Worm (Caenorhabditis elegans): Measurements from ENCODE around the gene srsx-11.

Gene srsx-11

DNA sequence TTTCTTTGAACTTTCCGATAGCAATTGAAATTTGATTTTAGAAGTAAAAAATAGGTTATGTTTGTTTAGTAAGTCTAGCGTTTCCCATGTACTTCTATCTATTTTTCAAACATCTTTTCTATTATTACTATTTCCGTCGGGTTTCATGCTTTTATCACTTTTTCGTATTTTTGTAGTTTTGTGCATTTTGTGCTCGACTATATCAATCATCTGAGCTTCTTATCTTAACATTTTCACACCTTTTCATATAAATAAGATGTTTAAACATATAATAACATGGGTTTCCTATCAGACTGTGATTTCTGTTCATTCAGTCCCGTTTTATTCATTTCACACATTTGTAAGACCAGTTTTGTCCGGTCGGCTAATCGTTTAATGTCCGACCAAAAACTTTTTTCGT is 39.1 kb upstream of the srsx-11 start:
- TF ChIP-seq elt-1 (tag; optimal IDR thresholded peaks at IDR 0.05) (no peak), fos-1 (tag; optimal IDR thresholded peaks at IDR 0.05) (peak; percentile 38), Y55F3AM.14 (GFP tag; optimal IDR thresholded peaks at IDR 0.05) (peak; percentile 42), ceh-16 (tag; optimal IDR thresholded peaks at IDR 0.05) (no peak), sma-9 (GFP tag; optimal IDR thresholded peaks at IDR 0.05) (peak; percentile 55), sma-9 (tag; optimal IDR thresholded peaks at IDR 0.05) (no peak), ZK546.5 (tag; optimal IDR thresholded peaks at IDR 0.05) (no peak)

ce11 chrV:5016728-5017127 is 37.8 kb upstream of the srsx-11 start:
- TF ChIP-seq R02D3.7 (tag; optimal IDR thresholded peaks at IDR 0.05) (no peak), nhr-77 (tag; optimal IDR thresholded peaks at IDR 0.05) (no peak)

ce11 chrV:5012193-5012853 is 33.4 kb upstream of the srsx-11 start, which contains the start of gene srr-6:
TSS of gene srr-6 (plus strand) at chrV:5012803.
- TF ChIP-seq lin-13 (GFP tag; optimal IDR thresholded peaks at IDR 0.05) (no peak), fos-1 (tag; optimal IDR thresholded peaks at IDR 0.05) (peak; percentile 71)

DNA sequence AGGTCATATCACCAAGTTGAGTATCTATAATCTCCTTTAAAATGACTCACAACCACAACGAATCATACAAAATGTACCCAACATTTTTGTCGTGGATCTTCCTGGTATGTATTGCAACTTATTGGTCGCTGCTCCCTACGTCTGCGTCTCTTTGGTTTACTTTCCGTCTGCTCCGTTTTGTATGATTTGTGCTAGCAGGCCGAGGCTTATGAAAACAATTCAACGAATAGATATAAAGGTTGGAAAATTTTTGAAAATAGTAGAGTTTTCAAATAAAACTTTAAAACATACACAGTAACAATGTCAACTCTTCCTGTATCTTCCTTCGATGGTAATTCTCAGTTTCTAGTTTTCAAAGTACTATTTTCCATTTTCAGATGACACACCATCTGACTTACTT is 22.4 kb upstream of the srsx-11 start, which contains the start of gene srr-8:
TSS of gene srr-8 (plus strand) at position 301 of the 400 bp plus-strand sequence.
- no peak for TF ChIP-seq zag-1 (tag; optimal IDR thresholded peaks at IDR 0.05)
- no peak for TF ChIP-seq ztf-1 (GFP tag; conservative IDR thresholded peaks at IDR 0.05)
- no peak for TF ChIP-seq sma-9 (GFP tag; optimal IDR thresholded peaks at IDR 0.05)
- no peak for TF ChIP-seq sma-9 (tag; optimal IDR thresholded peaks at IDR 0.05)
- no peak for TF ChIP-seq unc-39 (tag; optimal IDR thresholded peaks at IDR 0.05)
- TF ChIP-seq sma-3 (GFP tag; optimal IDR thresholded peaks at IDR 0.05), result no peak
- no peak for TF ChIP-seq unc-55 (GFP tag; optimal IDR thresholded peaks at IDR 0.05)
- no peak for TF ChIP-seq mab-5 (tag; optimal IDR thresholded peaks at IDR 0.05)
- no peak for TF ChIP-seq egl-27 (tag; optimal IDR thresholded peaks at IDR 0.05)
- no peak for TF ChIP-seq blmp-1 (tag; optimal IDR thresholded peaks at IDR 0.05; ENCODE audit: insufficient read depth)
- TF ChIP-seq nhr-129 (tag; optimal IDR thresholded peaks at IDR 0.05), result no peak
- no peak for TF ChIP-seq lin-11 (tag; optimal IDR thresholded peaks at IDR 0.05)

ce11 chrV:5000406-5000805 is 21.4 kb upstream of the srsx-11 start, which contains the start of gene ugt-7:
TSS of gene ugt-7 (minus strand) at chrV:5000566.
- no peak for TF ChIP-seq aly-2 (tag; optimal IDR thresholded peaks at IDR 0.05)
- TF ChIP-seq ztf-1 (GFP tag; conservative IDR thresholded peaks at IDR 0.05), result no peak
- TF ChIP-seq fos-1 (tag; optimal IDR thresholded peaks at IDR 0.05), result peak; percentile 66

- no peak for TF ChIP-seq egl-27 (tag; optimal IDR thresholded peaks at IDR 0.05)
- TF ChIP-seq nhr-23 (tag; optimal IDR thresholded peaks at IDR 0.05), result no peak
- no peak for TF ChIP-seq ztf-4 (tag; optimal IDR thresholded peaks at IDR 0.05)
- no peak for TF ChIP-seq lin-13 (GFP tag; optimal IDR thresholded peaks at IDR 0.05)
- TF ChIP-seq lsy-2 (tag; optimal IDR thresholded peaks at IDR 0.05), result no peak
- no peak for TF ChIP-seq sma-3 (GFP tag; optimal IDR thresholded peaks at IDR 0.05)
- no peak for TF ChIP-seq fos-1 (tag; optimal IDR thresholded peaks at IDR 0.05)
- TF ChIP-seq blmp-1 (tag; optimal IDR thresholded peaks at IDR 0.05; ENCODE audit: insufficient read depth), result no peak
- TF ChIP-seq F13H6.1 (tag; optimal IDR thresholded peaks at IDR 0.05), result no peak
- TF ChIP-seq ceh-16 (tag; optimal IDR thresholded peaks at IDR 0.05), result no peak
- no peak for TF ChIP-seq elt-3 (tag; optimal IDR thresholded peaks at IDR 0.05)
- TF ChIP-seq skn-1 (tag; optimal IDR thresholded peaks at IDR 0.05), result no peak
Measured at ce11 chrV:4995155-4995554, 16.2 kb upstream of the srsx-11 start, which contains the start of gene ncx-9. TSS of gene ncx-9 (minus strand) at chrV:4995255.

DNA sequence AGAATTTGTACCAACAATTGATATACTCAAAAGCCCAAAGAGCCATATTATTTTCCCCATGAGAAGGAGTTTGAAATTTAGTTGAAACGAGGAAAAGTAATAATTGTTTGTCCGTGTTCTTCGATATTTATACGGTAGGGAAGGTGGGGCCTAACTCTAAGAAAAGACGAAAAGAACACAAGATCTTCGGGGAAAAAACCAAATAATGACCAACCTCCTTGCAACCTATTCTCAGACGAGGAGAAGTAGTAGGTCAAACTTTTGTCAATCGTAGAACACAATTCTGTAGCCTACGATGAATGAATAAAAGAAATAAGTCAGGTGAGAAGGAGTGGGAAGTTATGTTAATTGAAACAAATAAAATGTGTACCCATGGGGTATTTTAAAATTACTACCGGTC is 8.1 kb upstream of the srsx-11 start, which contains the start of gene ncx-8:
TSS of gene ncx-8 (minus strand) at position 101 of the 400 bp plus-strand sequence.
- no peak for TF ChIP-seq fos-1 (tag; optimal IDR thresholded peaks at IDR 0.05)
- no peak for TF ChIP-seq mbf-1 (tag; optimal IDR thresholded peaks at IDR 0.05)
- TF ChIP-seq skn-1 (tag; optimal IDR thresholded peaks at IDR 0.05), result no peak
- TF ChIP-seq sma-9 (GFP tag; optimal IDR thresholded peaks at IDR 0.05), result no peak
- no peak for TF ChIP-seq sma-9 (tag; optimal IDR thresholded peaks at IDR 0.05)
- no peak for TF ChIP-seq Y55F3AM.14 (GFP tag; optimal IDR thresholded peaks at IDR 0.05)
- no peak for TF ChIP-seq nhr-12 (tag; optimal IDR thresholded peaks at IDR 0.05)
- no peak for TF ChIP-seq snpc-4 (tag; optimal IDR thresholded peaks at IDR 0.05)
- no peak for TF ChIP-seq alr-1 (tag; optimal IDR thresholded peaks at IDR 0.05)
- TF ChIP-seq ama-1 (optimal IDR thresholded peaks at IDR 0.05), result no peak
- no peak for TF ChIP-seq ztf-4 (tag; optimal IDR thresholded peaks at IDR 0.05)
- TF ChIP-seq ztf-1 (GFP tag; conservative IDR thresholded peaks at IDR 0.05), result no peak

All from whole organism, L2 larva.